Fruit fly (Drosophila melanogaster) whole organism, embryonic: Measurements from ENCODE around the gene Mec2.

Source experiments
- Bgb ChIP-seq: fragments of 200-800 bp; sonication (Bioruptor generic); IDR thresholded peaks from 2 replicates; pipeline ENCODE4 v1.3.6; 2022; ENCODE audit warnings: missing biosample characterization, missing genetic modification characterization; ENCODE audit not compliant: partially characterized antibody
- C15 ChIP-seq: fragments of 200-800 bp; sonication (Bioruptor generic); IDR thresholded peaks from 3 replicates; pipeline ENCODE4 v1.3.6; 2022; ENCODE audit warnings: missing biosample characterization, missing genetic modification characterization
- CG10267 ChIP-seq: fragments of 200-800 bp; sonication (Bioruptor generic); optimal IDR thresholded peaks from 2 replicates; lab custom pipeline; 2018; ENCODE audit warnings: missing biosample characterization, mild to moderate bottlenecking, missing genetic modification characterization, moderate library complexity
- CG13775 ChIP-seq: fragments of 200-800 bp; sonication (Bioruptor generic); optimal IDR thresholded peaks from 3 replicates; lab custom pipeline; 2017; ENCODE audit warnings: missing biosample characterization, mild to moderate bottlenecking, missing genetic modification characterization
- CG14050 ChIP-seq: fragments of 200-800 bp; sonication (Bioruptor generic); IDR thresholded peaks from 3 replicates; pipeline ENCODE4 v1.3.6; 2022; ENCODE audit warnings: missing biosample characterization, missing genetic modification characterization
- CG14860 ChIP-seq: fragments of 200-800 bp; sonication (Bioruptor generic); IDR thresholded peaks from 3 replicates; pipeline ENCODE4 v1.3.6; 2022; ENCODE audit warnings: missing biosample characterization, missing genetic modification characterization; ENCODE audit not compliant: partially characterized antibody
- CG15601 ChIP-seq: fragments of 200-800 bp; sonication (Bioruptor generic); optimal IDR thresholded peaks from 3 replicates; lab custom pipeline; 2019; ENCODE audit warnings: missing biosample characterization, mild to moderate bottlenecking, missing genetic modification characterization, moderate library complexity
- CG1603 ChIP-seq: fragments of 200-800 bp; sonication (Bioruptor generic); optimal IDR thresholded peaks from 2 replicates; lab custom pipeline; 2019; ENCODE audit warnings: missing biosample characterization, mild to moderate bottlenecking, missing genetic modification characterization, moderate library complexity
- CG18764 ChIP-seq: fragments of 200-800 bp; sonication (Bioruptor generic); optimal IDR thresholded peaks from 3 replicates; lab custom pipeline; 2016; ENCODE audit warnings: missing biosample characterization, missing genetic modification characterization
- CG31365 ChIP-seq: fragments of 200-800 bp; sonication (Bioruptor generic); optimal IDR thresholded peaks from 2 replicates; lab custom pipeline; 2018; ENCODE audit warnings: missing biosample characterization, mild to moderate bottlenecking, missing genetic modification characterization
- CG31441 ChIP-seq: fragments of 200-800 bp; sonication (Bioruptor generic); IDR thresholded peaks from 2 replicates; pipeline ENCODE4 v1.3.6; 2022; ENCODE audit warnings: missing biosample characterization, missing genetic modification characterization
- CG34376 ChIP-seq: fragments of 200-800 bp; sonication (Bioruptor generic); optimal IDR thresholded peaks from 2 replicates; lab custom pipeline; 2018; ENCODE audit warnings: missing biosample characterization, mild to moderate bottlenecking, missing genetic modification characterization
- CG4282 ChIP-seq: fragments of 200-800 bp; sonication (Bioruptor generic); optimal IDR thresholded peaks from 2 replicates; lab custom pipeline; 2016; ENCODE audit warnings: missing biosample characterization, missing genetic modification characterization
- CG4854 ChIP-seq: fragments of 200-800 bp; sonication (Bioruptor generic); optimal IDR thresholded peaks from 2 replicates; lab custom pipeline; 2016; ENCODE audit warnings: missing biosample characterization, missing genetic modification characterization, inconsistent platforms
- CG6791 ChIP-seq: fragments of 200-800 bp; sonication (Bioruptor generic); IDR thresholded peaks from 3 replicates; pipeline ENCODE4 v1.3.6; 2022; ENCODE audit warnings: missing biosample characterization, missing genetic modification characterization; ENCODE audit not compliant: partially characterized antibody
- CG7271 ChIP-seq: fragments of 200-800 bp; sonication (Bioruptor generic); optimal IDR thresholded peaks from 2 replicates; lab custom pipeline; 2018; ENCODE audit warnings: missing biosample characterization, mild to moderate bottlenecking, missing genetic modification characterization, moderate library complexity
- CG7357 ChIP-seq: fragments of 200-800 bp; sonication (Bioruptor generic); IDR thresholded peaks from 3 replicates; pipeline ENCODE4 v1.3.6; 2022; ENCODE audit warnings: missing biosample characterization, missing genetic modification characterization
- CG7745 ChIP-seq: fragments of 200-800 bp; sonication (Bioruptor generic); optimal IDR thresholded peaks from 2 replicates; lab custom pipeline; 2018; ENCODE audit warnings: missing biosample characterization, mild to moderate bottlenecking, missing genetic modification characterization, moderate library complexity
- CG8359 ChIP-seq: fragments of 200-800 bp; sonication (Bioruptor generic); optimal IDR thresholded peaks from 2 replicates; lab custom pipeline; 2017; ENCODE audit warnings: missing biosample characterization, mild to moderate bottlenecking, missing genetic modification characterization, borderline replicate concordance
- CG8478 ChIP-seq: fragments of >200 bp; optimal IDR thresholded peaks from 2 replicates; lab custom pipeline; 2018
- CG8765 ChIP-seq: fragments of 200-800 bp; sonication (Bioruptor generic); IDR thresholded peaks from 2 replicates; pipeline ENCODE4 v1.3.6; 2022; ENCODE audit warnings: missing biosample characterization, missing genetic modification characterization
- Camta ChIP-seq: fragments of 200-800 bp; sonication (Bioruptor generic); optimal IDR thresholded peaks from 2 replicates; lab custom pipeline; 2016; ENCODE audit warnings: missing biosample characterization, missing genetic modification characterization
- Deaf1 ChIP-seq: fragments of 200-800 bp; optimal IDR thresholded peaks from 3 replicates; lab custom pipeline; 2019; ENCODE audit warnings: missing biosample characterization, mild to moderate bottlenecking, missing genetic modification characterization, moderate library complexity
- Fer1 ChIP-seq: fragments of 200-800 bp; sonication (Bioruptor generic); optimal IDR thresholded peaks from 2 replicates; lab custom pipeline; 2017; ENCODE audit warnings: missing biosample characterization, mild to moderate bottlenecking, missing genetic modification characterization
- H2.0 ChIP-seq: fragments of 200-800 bp; sonication (Bioruptor generic); IDR thresholded peaks from 2 replicates; pipeline ENCODE4 v1.3.6; 2022; ENCODE audit warnings: missing biosample characterization, missing genetic modification characterization
- HLH3B ChIP-seq: fragments of 200-800 bp; sonication (Bioruptor generic); IDR thresholded peaks from 2 replicates; pipeline ENCODE4 v1.3.6; 2022; ENCODE audit warnings: missing biosample characterization, missing genetic modification characterization
- Hr78 ChIP-seq, 2 experiments: fragments of 200-800 bp in 1 of 2; fragments of >200 bp in 1 of 2; sonication (Bioruptor generic) in 1 of 2; optimal IDR thresholded peaks; 2 replicates each; lab custom pipeline; 2017 to 2019; ENCODE audit warnings: missing biosample characterization in 2 of 2, missing genetic modification characterization in 2 of 2, mild to moderate bottlenecking in 1 of 2, moderate library complexity in 1 of 2
- Opbp ChIP-seq: fragments of 200-800 bp; sonication (Bioruptor generic); IDR thresholded peaks from 3 replicates; pipeline ENCODE4 v1.3.6; 2022; ENCODE audit warnings: missing biosample characterization, missing genetic modification characterization; ENCODE audit not compliant: partially characterized antibody
- Sin3A ChIP-seq: fragments of >200 bp; optimal IDR thresholded peaks from 2 replicates; lab custom pipeline; 2018
- Sry-β ChIP-seq: fragments of 200-800 bp; sonication (Bioruptor generic); optimal IDR thresholded peaks from 2 replicates; lab custom pipeline; 2018; ENCODE audit warnings: missing biosample characterization, mild to moderate bottlenecking, missing genetic modification characterization, moderate library complexity
- Stat92E ChIP-seq, 3 experiments: fragments of >200 bp in 2 of 3; fragments of 200-800 bp in 1 of 3; sonication (Bioruptor generic) in 1 of 3; optimal IDR thresholded peaks; 2 replicates each; lab custom pipeline; 2017 to 2019; ENCODE audit warnings: missing biosample characterization in 3 of 3, missing genetic modification characterization in 3 of 3, mild to moderate bottlenecking in 1 of 3, moderate library complexity in 1 of 3
- ci ChIP-seq: fragments of 200-800 bp; sonication (Bioruptor generic); IDR thresholded peaks from 3 replicates; pipeline ENCODE4 v1.3.6; 2022; ENCODE audit warnings: missing biosample characterization, missing genetic modification characterization
- eyg ChIP-seq: fragments of 200-800 bp; sonication (Bioruptor generic); optimal IDR thresholded peaks from 3 replicates; lab custom pipeline; 2016; ENCODE audit warnings: missing biosample characterization, missing genetic modification characterization
- fru ChIP-seq: fragments of >200 bp; optimal IDR thresholded peaks from 2 replicates; lab custom pipeline; 2017
- jing ChIP-seq: fragments of 200-800 bp; sonication (Bioruptor generic); optimal IDR thresholded peaks from 2 replicates; lab custom pipeline; 2018; ENCODE audit warnings: missing biosample characterization, mild to moderate bottlenecking, missing genetic modification characterization
- jumu ChIP-seq: fragments of 200-800 bp; sonication (Bioruptor generic); optimal IDR thresholded peaks from 3 replicates; lab custom pipeline; 2016; ENCODE audit warnings: missing biosample characterization, missing genetic modification characterization
- kni ChIP-seq: fragments of 200-800 bp; sonication (Bioruptor generic); optimal IDR thresholded peaks from 3 replicates; lab custom pipeline; 2017; ENCODE audit warnings: mild to moderate bottlenecking, missing biosample characterization, missing genetic modification reagents, missing genetic modification characterization
- knrl ChIP-seq: fragments of 200-800 bp; sonication (Bioruptor generic); IDR thresholded peaks from 3 replicates; pipeline ENCODE4 v1.3.6; 2022; ENCODE audit warnings: missing biosample characterization, missing genetic modification characterization; ENCODE audit not compliant: partially characterized antibody
- lola ChIP-seq, 3 experiments: fragments of >200 bp in 2 of 3; fragments of 200-800 bp in 1 of 3; sonication (Bioruptor generic) in 1 of 3; optimal IDR thresholded peaks; 2 replicates each; lab custom pipeline; 2017 to 2019; ENCODE audit warnings: missing biosample characterization in 3 of 3, missing genetic modification characterization in 3 of 3, mild to moderate bottlenecking in 1 of 3, moderate library complexity in 1 of 3
- mld ChIP-seq: fragments of 200-800 bp; sonication (Bioruptor generic); IDR thresholded peaks from 3 replicates; pipeline ENCODE4 v1.3.6; 2022; ENCODE audit warnings: missing biosample characterization, missing genetic modification characterization; ENCODE audit not compliant: partially characterized antibody
- p53 ChIP-seq: fragments of 200-800 bp; sonication (Bioruptor generic); optimal IDR thresholded peaks from 2 replicates; lab custom pipeline; 2016; ENCODE audit warnings: missing biosample characterization, missing genetic modification characterization
- prd ChIP-seq, 3 experiments: fragments of >200 bp in 2 of 3; fragments of 200-800 bp in 1 of 3; sonication (Bioruptor generic) in 1 of 3; optimal IDR thresholded peaks in 2 of 3; IDR thresholded peaks in 1 of 3; 2 replicates in 2 of 3; 3 replicates in 1 of 3; pipeline versions ENCODE4 v1.3.6 to Lab custom; 2017 to 2022; ENCODE audit warnings: missing biosample characterization in 1 of 3, missing genetic modification characterization in 1 of 3
- sens-2 ChIP-seq: fragments of 200-800 bp; sonication (Bioruptor generic); IDR thresholded peaks from 2 replicates; pipeline ENCODE4 v1.3.6; 2022; ENCODE audit warnings: missing biosample characterization, missing genetic modification characterization
- slp2 ChIP-seq: fragments of 200-800 bp; sonication (Bioruptor generic); optimal IDR thresholded peaks from 2 replicates; lab custom pipeline; 2016; ENCODE audit warnings: missing biosample characterization, missing genetic modification characterization
- unc-4 ChIP-seq: fragments of 200-800 bp; sonication (Bioruptor generic); IDR thresholded peaks from 2 replicates; pipeline ENCODE4 v1.3.6; 2022; ENCODE audit warnings: missing biosample characterization, missing genetic modification characterization; ENCODE audit not compliant: partially characterized antibody
- vnd ChIP-seq: fragments of 200-800 bp; sonication (Bioruptor generic); IDR thresholded peaks from 3 replicates; pipeline ENCODE4 v1.3.6; 2022; ENCODE audit warnings: missing biosample characterization, missing genetic modification characterization; ENCODE audit not compliant: partially characterized antibody
- zfh1 ChIP-seq: fragments of 200-800 bp; sonication (Bioruptor generic); IDR thresholded peaks from 3 replicates; pipeline ENCODE4 v1.3.6; 2022; ENCODE audit warnings: missing biosample characterization, missing genetic modification characterization

Mec2 gene

dm6 chrX:19153288-19154130, 34.3 kb upstream of the Mec2 start (continued):
- no peak for TF ChIP-seq fru
- no peak; the same call in 2 of the 3 replicates for TF ChIP-seq CG14050 (GFP tag; lab: Robert Waterston, UW)
- TF ChIP-seq CG8765 (GFP tag; lab: Robert Waterston, UW): no peak
- no peak for TF ChIP-seq jing
- no peak for TF ChIP-seq C15 (GFP tag; lab: Robert Waterston, UW)
- TF ChIP-seq CG7271: no peak
- TF ChIP-seq p53 (GFP tag; lab: Kevin White, UChicago): no peak
- TF ChIP-seq vnd (GFP tag; lab: Robert Waterston, UW): no peak
- TF ChIP-seq CG34376 (GFP tag; lab: Kevin White, UChicago): peak; percentile 61
- TF ChIP-seq HLH3B (GFP tag; lab: Robert Waterston, UW): no peak
- TF ChIP-seq eyg: no peak
- no peak for TF ChIP-seq prd (optimal IDR thresholded peaks at IDR 0.05; lab: Kevin White, UChicago)
- TF ChIP-seq prd (GFP tag; IDR thresholded peaks at IDR 0.05; lab: Robert Waterston, UW): no peak
- TF ChIP-seq knrl (GFP tag; lab: Robert Waterston, UW): peak; percentile 31; the same call in 1 of the 3 replicates
- TF ChIP-seq zfh1 (GFP tag; lab: Robert Waterston, UW): 0 out of 3 replicates have a peak, but pooled peaks have one; percentile 15
- no peak for TF ChIP-seq CG15601 (tag; lab: Kevin White, UChicago)
- no peak for TF ChIP-seq CG4854 (GFP tag; lab: Kevin White, UChicago)
- TF ChIP-seq Deaf1 (tag; lab: Kevin White, UChicago): peak; percentile 98
- TF ChIP-seq H2.0 (GFP tag; lab: Robert Waterston, UW): no peak
- TF ChIP-seq CG8359 (GFP tag; lab: Kevin White, UChicago): no peak
- TF ChIP-seq Bgb (GFP tag; lab: Robert Waterston, UW): peak; percentile 51; the same call in 1 of the 2 replicates
- TF ChIP-seq CG7745 (tag; lab: Kevin White, UChicago): no peak
- no peak for TF ChIP-seq CG4282 (GFP tag; lab: Kevin White, UChicago)
- peak; percentile 2 for TF ChIP-seq CG1603
- no peak for TF ChIP-seq CG10267 (tag; lab: Kevin White, UChicago)
- peak; percentile 29 for TF ChIP-seq Fer1 (GFP tag; lab: Kevin White, UChicago)
- TF ChIP-seq CG13775 (GFP tag; lab: Kevin White, UChicago): no peak
- peak in 1 of 2 experiments; percentile 63 for TF ChIP-seq Hr78 (GFP tag; optimal IDR thresholded peaks at IDR 0.05; lab: Kevin White, UChicago)
- no peak for TF ChIP-seq CG31441
- no peak for TF ChIP-seq CG14860 (GFP tag; lab: Robert Waterston, UW)
- TF ChIP-seq Camta: no peak
- TF ChIP-seq CG7357 (GFP tag; lab: Robert Waterston, UW): no peak
- 0 out of 2 replicates have a peak, but pooled peaks have one; percentile 21 for TF ChIP-seq unc-4 (GFP tag; lab: Robert Waterston, UW)
- no peak for TF ChIP-seq Sry-β (GFP tag; lab: Kevin White, UChicago)
- no peak for TF ChIP-seq lola (GFP tag; optimal IDR thresholded peaks at IDR 0.05; lab: Kevin White, UChicago)
- TF ChIP-seq CG18764: no peak
- TF ChIP-seq ci (GFP tag; lab: Robert Waterston, UW): peak; percentile 78
- peak in 1 of 3 experiments; percentile 22 for TF ChIP-seq Stat92E (GFP tag; optimal IDR thresholded peaks at IDR 0.05; lab: Kevin White, UChicago)
- 0 out of 3 replicates have a peak, but pooled peaks have one; percentile 17 for TF ChIP-seq CG6791
- TF ChIP-seq kni (GFP tag; lab: Kevin White, UChicago): peak; percentile 81
- TF ChIP-seq sens-2 (GFP tag; lab: Robert Waterston, UW): no peak
- TF ChIP-seq Opbp (GFP tag; lab: Robert Waterston, UW): 0 out of 3 replicates have a peak, but pooled peaks have one; percentile 55
- TF ChIP-seq CG8478 (lab: Kevin White, UChicago): no peak
- no peak for TF ChIP-seq mld
- TF ChIP-seq CG31365 (tag; lab: Kevin White, UChicago): no peak
- TF ChIP-seq jumu: no peak
- no peak for TF ChIP-seq Sin3A
- no peak for TF ChIP-seq slp2 (GFP tag; lab: Kevin White, UChicago)
